Worm (Caenorhabditis elegans) whole organism, L1 larva: ENCODE measurements around the gene pir-1.

ENCODE experiments used
- C04F5.9 ChIP-seq: sonication (generic microtip); optimal IDR thresholded peaks from 2 replicates; lab custom pipeline; 2016; ENCODE audit warnings: missing genetic modification characterization, missing compliant biosample characterization
- F16B12.6 ChIP-seq: fragments of 150-350 bp; optimal IDR thresholded peaks from 2 replicates; lab custom pipeline; 2014; ENCODE audit warnings: missing biosample characterization, missing genetic modification characterization
- Y116A8C.19 ChIP-seq: sonication (generic microtip); optimal IDR thresholded peaks from 2 replicates; lab custom pipeline; 2016; ENCODE audit warnings: missing compliant biosample characterization, missing genetic modification characterization, borderline replicate concordance
- ama-1 ChIP-seq: fragments of 150-350 bp; optimal IDR thresholded peaks from 2 replicates; lab custom pipeline; 2014
- blmp-1 ChIP-seq: fragments of 150-350 bp; optimal IDR thresholded peaks from 2 replicates; lab custom pipeline; 2014; ENCODE audit warnings: missing biosample characterization, missing genetic modification characterization
- efl-1 ChIP-seq, 4 experiments: fragments of 150-350 bp; optimal IDR thresholded peaks in 3 of 4; peaks in 1 of 4; 1 replicate in 1 of 4; 2 replicates in 3 of 4; lab custom pipeline; 2014; ENCODE audit warnings: missing biosample characterization in 2 of 4, missing genetic modification characterization in 2 of 4, missing genetic modification reagents in 2 of 4
- efl-3 ChIP-seq: fragments of 200-800 bp; sonication (Bioruptor generic); optimal IDR thresholded peaks from 2 replicates; lab custom pipeline; 2018; ENCODE audit warnings: mild to moderate bottlenecking, missing genetic modification characterization, missing compliant biosample characterization
- egl-27 ChIP-seq, 2 experiments: fragments of 150-350 bp in 1 of 2; sonication (generic microtip); optimal IDR thresholded peaks; 3 replicates each; lab custom pipeline; 2017 to 2018; ENCODE audit warnings: missing biosample characterization in 2 of 2, missing genetic modification characterization in 2 of 2, missing genetic modification reagents in 2 of 2
- fkh-4 ChIP-seq: sonication (generic microtip); optimal IDR thresholded peaks from 2 replicates; lab custom pipeline; 2016; ENCODE audit warnings: missing compliant biosample characterization, missing genetic modification characterization, borderline replicate concordance
- fkh-8 ChIP-seq: sonication (generic microtip); optimal IDR thresholded peaks from 2 replicates; lab custom pipeline; 2016; ENCODE audit warnings: mild to moderate bottlenecking, missing genetic modification characterization, missing compliant biosample characterization
- hlh-4 ChIP-seq: sonication (generic microtip); optimal IDR thresholded peaks from 2 replicates; lab custom pipeline; 2016; ENCODE audit warnings: mild to moderate bottlenecking, missing genetic modification characterization, missing compliant biosample characterization
- lin-13 ChIP-seq: fragments of 150-350 bp; optimal IDR thresholded peaks from 2 replicates; lab custom pipeline; 2014; ENCODE audit warnings: missing biosample characterization, missing genetic modification reagents, missing genetic modification characterization
- lin-14 ChIP-seq: fragments of 200-800 bp; sonication (Bioruptor generic); optimal IDR thresholded peaks from 2 replicates; lab custom pipeline; 2018; ENCODE audit warnings: mild to moderate bottlenecking, missing genetic modification characterization, moderate library complexity, missing compliant biosample characterization
- lin-35 ChIP-seq, 2 experiments: fragments of 150-350 bp; optimal IDR thresholded peaks; 2 replicates each; lab custom pipeline; 2014; ENCODE audit warnings: missing biosample characterization in 2 of 2, missing genetic modification characterization in 2 of 2, missing genetic modification reagents in 2 of 2
- lin-39 ChIP-seq: fragments of 150-350 bp; optimal IDR thresholded peaks from 2 replicates; lab custom pipeline; 2014; ENCODE audit warnings: missing biosample characterization, missing genetic modification reagents, missing genetic modification characterization
- lir-3 ChIP-seq: sonication (generic microtip); optimal IDR thresholded peaks from 2 replicates; lab custom pipeline; 2016; ENCODE audit warnings: mild to moderate bottlenecking, missing genetic modification characterization, moderate library complexity, missing compliant biosample characterization; ENCODE audit not compliant: poor library complexity
- nhr-11 ChIP-seq: fragments of 150-350 bp; optimal IDR thresholded peaks from 2 replicates; lab custom pipeline; 2014; ENCODE audit warnings: missing biosample characterization, missing genetic modification characterization
- nhr-20 ChIP-seq: sonication (generic microtip); optimal IDR thresholded peaks from 2 replicates; lab custom pipeline; 2016; ENCODE audit warnings: mild to moderate bottlenecking, missing genetic modification characterization, missing compliant biosample characterization
- nhr-47 ChIP-seq: sonication (generic microtip); optimal IDR thresholded peaks from 2 replicates; lab custom pipeline; 2016; ENCODE audit warnings: mild to moderate bottlenecking, missing genetic modification characterization, moderate library complexity, missing compliant biosample characterization
- nhr-71 ChIP-seq: sonication (generic microtip); optimal IDR thresholded peaks from 2 replicates; lab custom pipeline; 2016; ENCODE audit warnings: mild to moderate bottlenecking, missing genetic modification characterization, moderate library complexity, missing compliant biosample characterization
- nhr-76 ChIP-seq: sonication (generic microtip); optimal IDR thresholded peaks from 2 replicates; lab custom pipeline; 2017; ENCODE audit warnings: missing biosample characterization, missing genetic modification characterization
- nhr-85 ChIP-seq: sonication (generic microtip); peaks from one replicate; lab custom pipeline; 2016; ENCODE audit warnings: missing genetic modification characterization, inconsistent platforms, missing compliant biosample characterization
- pax-3 ChIP-seq: fragments of 200-800 bp; sonication (Bioruptor generic); optimal IDR thresholded peaks from 2 replicates; lab custom pipeline; 2018; ENCODE audit warnings: mild to moderate bottlenecking, missing genetic modification characterization, moderate library complexity, missing compliant biosample characterization
- pqm-1 ChIP-seq: sonication (generic microtip); optimal IDR thresholded peaks from 3 replicates; lab custom pipeline; 2017; ENCODE audit warnings: missing biosample characterization, missing genetic modification characterization
- skn-1 ChIP-seq: fragments of 150-350 bp; optimal IDR thresholded peaks from 2 replicates; lab custom pipeline; 2014; ENCODE audit warnings: missing biosample characterization, missing genetic modification characterization
- snu-23 ChIP-seq: sonication (generic microtip); optimal IDR thresholded peaks from 2 replicates; lab custom pipeline; 2016; ENCODE audit warnings: missing genetic modification characterization, missing compliant biosample characterization
- sup-37 ChIP-seq: fragments of 200-800 bp; sonication (Bioruptor generic); optimal IDR thresholded peaks from 2 replicates; lab custom pipeline; 2018; ENCODE audit warnings: mild to moderate bottlenecking, missing genetic modification characterization, missing compliant biosample characterization
- unc-130 ChIP-seq: fragments of 150-350 bp; optimal IDR thresholded peaks from 2 replicates; lab custom pipeline; 2017; ENCODE audit warnings: missing biosample characterization, missing genetic modification characterization, inconsistent platforms
- vab-15 ChIP-seq: sonication (generic microtip); optimal IDR thresholded peaks from 2 replicates; lab custom pipeline; 2017; ENCODE audit warnings: missing genotype, mild to moderate bottlenecking, missing genetic modification characterization, missing compliant biosample characterization
- xbp-1 ChIP-seq: sonication (generic microtip); optimal IDR thresholded peaks from 2 replicates; lab custom pipeline; 2016; ENCODE audit warnings: missing genetic modification characterization, missing compliant biosample characterization
- ztf-11 ChIP-seq, 2 experiments: sonication (generic microtip); optimal IDR thresholded peaks; 2 replicates each; lab custom pipeline; 2016 to 2017; ENCODE audit warnings: missing genetic modification characterization in 2 of 2, missing biosample characterization in 1 of 2, missing compliant biosample characterization in 1 of 2
- ztf-4 ChIP-seq: fragments of 150-350 bp; optimal IDR thresholded peaks from 2 replicates; lab custom pipeline; 2014; ENCODE audit warnings: missing biosample characterization, missing genetic modification characterization

Gene pir-1

DNA sequence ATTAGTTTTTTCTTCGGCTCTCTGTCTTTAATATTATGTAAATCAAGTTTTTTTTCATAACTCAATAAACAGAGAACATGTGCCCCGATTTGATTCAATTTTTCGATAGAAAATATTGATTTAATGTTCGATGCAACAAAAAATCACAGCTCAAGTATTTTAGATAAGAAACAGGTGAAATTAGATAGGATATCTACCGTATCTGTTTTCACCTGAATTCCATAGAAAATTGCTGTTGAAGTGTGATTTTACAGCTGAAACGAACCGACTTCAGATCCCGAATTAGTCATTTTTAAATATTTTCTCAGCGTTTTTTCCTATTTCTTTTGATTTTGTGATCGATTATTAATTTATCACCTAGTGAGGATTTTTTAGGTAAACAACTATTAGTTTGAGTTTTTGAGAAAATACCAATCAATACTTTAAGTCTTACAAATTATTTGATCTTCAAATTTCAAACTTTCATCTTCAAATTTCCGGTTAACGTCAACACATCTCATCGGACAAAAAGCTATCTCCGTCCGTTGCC lies 37.9 kb upstream of the pir-1 start, which contains the start of gene Y9C2UA.1:
TSS of gene Y9C2UA.1 (plus strand) at position 479 of the 529 bp plus-strand sequence.
- TF ChIP-seq nhr-47 (tag; lab: Kevin White, UChicago) (peak; percentile 21), nhr-20 (tag; lab: Kevin White, UChicago) (no peak), fkh-4 (tag; lab: Kevin White, UChicago) (no peak), snu-23 (no peak), fkh-8 (tag; lab: Kevin White, UChicago) (peak; percentile 29), lir-3 (tag; lab: Kevin White, UChicago) (no peak), hlh-4 (peak; percentile 90), unc-130 (no peak), ztf-11 (tag; optimal IDR thresholded peaks at IDR 0.05; lab: Kevin White, UChicago) (no peak), F16B12.6 (no peak), sup-37 (GFP tag; lab: Kevin White, UChicago) (no peak), blmp-1 (no peak), lin-35 (GFP tag; optimal IDR thresholded peaks at IDR 0.05; lab: Kevin White, UChicago) (no peak), Y116A8C.19 (tag; lab: Kevin White, UChicago) (no peak), nhr-11 (no peak), lin-13 (GFP tag; lab: Kevin White, UChicago) (no peak), lin-39 (tag; lab: Kevin White, UChicago) (no peak), egl-27 (tag; optimal IDR thresholded peaks at IDR 0.05; lab: Kevin White, UChicago) (no peak), ztf-4 (tag; lab: Kevin White, UChicago) (no peak)
- TF ChIP-seq, all 84 proteins: peak for 3

- TF ChIP-seq fkh-8 (tag; lab: Kevin White, UChicago), result peak; percentile 57
- no peak for TF ChIP-seq nhr-85 (tag; lab: Kevin White, UChicago)
Measured at ce11 chrII:9141110-9141509, 36.0 kb upstream of the pir-1 start.

DNA sequence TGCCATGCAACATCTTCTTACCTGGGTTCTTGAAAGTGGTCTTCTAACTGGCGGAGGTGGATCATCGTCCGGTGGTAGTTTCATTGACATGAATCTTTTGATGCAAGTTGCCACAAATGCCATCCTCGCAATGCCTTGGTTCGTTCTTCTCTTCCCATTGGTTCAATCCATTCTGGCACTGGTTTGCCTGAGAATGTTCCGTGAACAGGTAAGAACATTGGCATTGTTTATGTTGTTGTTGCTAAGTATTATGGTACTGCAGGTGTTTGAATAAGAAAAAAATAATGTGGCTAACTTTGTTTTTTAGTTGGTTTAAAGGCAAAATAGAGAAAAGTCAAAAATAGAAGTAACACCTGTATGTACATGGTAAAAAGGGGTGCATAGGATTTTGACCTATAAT lies 33.3 kb upstream of the pir-1 start:
- TF ChIP-seq efl-1 (optimal IDR thresholded peaks at IDR 0.05; lab: Kevin White, UChicago), result no peak
- TF ChIP-seq efl-1 (GFP tag; optimal IDR thresholded peaks at IDR 0.05 in 1 of 2; lab: Kevin White, UChicago), result peak in 1 of 2 experiments; percentile 15
- no peak for TF ChIP-seq skn-1 (tag; lab: Kevin White, UChicago)
- no peak for TF ChIP-seq pqm-1 (tag; lab: Kevin White, UChicago)

- TF ChIP-seq blmp-1, result no peak
- peak; percentile 81 for TF ChIP-seq fkh-8 (tag; lab: Kevin White, UChicago)
- peak; percentile 30 for TF ChIP-seq nhr-47 (tag; lab: Kevin White, UChicago)
- TF ChIP-seq fkh-4 (tag; lab: Kevin White, UChicago), result no peak
- peak; percentile 58 for TF ChIP-seq nhr-71
- no peak for TF ChIP-seq skn-1 (tag; lab: Kevin White, UChicago)
- TF ChIP-seq lin-14 (GFP tag; lab: Kevin White, UChicago), result peak; percentile 3
- no peak for TF ChIP-seq pqm-1 (tag; lab: Kevin White, UChicago)
- TF ChIP-seq xbp-1 (tag; lab: Kevin White, UChicago), result no peak
Measured at ce11 chrII:9144366-9144765, 32.7 kb upstream of the pir-1 start.

ce11 chrII:9145961-9146360 lies 31.1 kb upstream of the pir-1 start, which contains the start of gene W07A12.4:
Gene W07A12.4 (plus strand): TSS chrII:9146261.
- TF ChIP-seq nhr-85 (tag; lab: Kevin White, UChicago), result peak; percentile 48
- TF ChIP-seq pax-3 (tag; lab: Kevin White, UChicago), result no peak
- TF ChIP-seq nhr-76 (tag; lab: Kevin White, UChicago), result no peak
- TF ChIP-seq vab-15 (tag; lab: Kevin White, UChicago), result no peak
- no peak for TF ChIP-seq fkh-4 (tag; lab: Kevin White, UChicago)
- TF ChIP-seq C04F5.9 (tag; lab: Kevin White, UChicago), result no peak
- TF ChIP-seq hlh-4, result peak; percentile 44
- no peak for TF ChIP-seq blmp-1
- TF ChIP-seq efl-3, result no peak
- TF ChIP-seq ama-1, result no peak
